Worm (Caenorhabditis elegans): Measurements from ENCODE around the gene ceh-90.

ceh-90 gene

ce11 chrX:14156913-14157312 is at the start of gene ceh-90:
TSS of gene ceh-90 (minus strand) at chrX:14157013.
- TF ChIP-seq ZK185.1 (tag; optimal IDR thresholded peaks at IDR 0.05; ENCODE audit: poor library complexity, severe bottlenecking), result no peak
- no peak for TF ChIP-seq ccch-3 (GFP tag; optimal IDR thresholded peaks at IDR 0.05)
- no peak for TF ChIP-seq ceh-91 (GFP tag; IDR thresholded peaks at IDR 0.05)
- TF ChIP-seq ceh-79 (tag; optimal IDR thresholded peaks at IDR 0.05), result no peak
- no peak for TF ChIP-seq let-526 (GFP tag; IDR thresholded peaks at IDR 0.05)
- no peak for TF ChIP-seq K11D2.4 (GFP tag; IDR thresholded peaks at IDR 0.05)
- TF ChIP-seq lin-35 (GFP tag; optimal IDR thresholded peaks at IDR 0.05), result no peak
- no peak for TF ChIP-seq cebp-2 (GFP tag; IDR thresholded peaks at IDR 0.05)
- TF ChIP-seq F49E8.2 (tag; optimal IDR thresholded peaks at IDR 0.05; ENCODE audit: insufficient read depth), result no peak
- TF ChIP-seq ztf-22 (GFP tag; optimal IDR thresholded peaks at IDR 0.05), result no peak
- no peak for TF ChIP-seq ceh-40 (GFP tag; IDR thresholded peaks at IDR 0.05)
- no peak for TF ChIP-seq mxl-1 (tag; optimal IDR thresholded peaks at IDR 0.05)
- no peak for TF ChIP-seq sea-2 (GFP tag; IDR thresholded peaks at IDR 0.05)

ce11 chrX:14206321-14206720 is 49.5 kb upstream of the ceh-90 start:
- TF ChIP-seq nfya-2 (GFP tag; IDR thresholded peaks at IDR 0.05) (no peak), nhr-80 (tag; optimal IDR thresholded peaks at IDR 0.05) (peak; percentile 66)

ce11 chrX:14194251-14194650 is 37.4 kb upstream of the ceh-90 start:
- TF ChIP-seq C06A6.2 (GFP tag; conservative IDR thresholded peaks at IDR 0.05) (no peak), nhr-80 (tag; optimal IDR thresholded peaks at IDR 0.05) (peak; percentile 58)

ce11 chrX:14186466-14186865 is 29.7 kb upstream of the ceh-90 start, which contains the start of gene ceh-36:
TSS of gene ceh-36 (minus strand) at chrX:14186566.
- TF ChIP-seq nfya-1 (tag; optimal IDR thresholded peaks at IDR 0.05; ENCODE audit: borderline replicate concordance, insufficient read depth) (no peak), egl-18 (GFP tag; IDR thresholded peaks at IDR 0.05) (no peak), somi-1 (GFP tag; optimal IDR thresholded peaks at IDR 0.05) (no peak), F39B2.1 (GFP tag; IDR thresholded peaks at IDR 0.05) (no peak), F57C9.4 (tag; optimal IDR thresholded peaks at IDR 0.05) (no peak), snpc-1.3 (tag; optimal IDR thresholded peaks at IDR 0.05; ENCODE audit: insufficient read depth) (no peak), madf-3 (GFP tag; IDR thresholded peaks at IDR 0.05) (no peak), D2030.7 (GFP tag; IDR thresholded peaks at IDR 0.05) (no peak), let-607 (tag; optimal IDR thresholded peaks at IDR 0.05) (no peak), cebp-1 (GFP tag; IDR thresholded peaks at IDR 0.05) (no peak), cebp-1 (tag; optimal IDR thresholded peaks at IDR 0.05) (no peak), rpc-1 (optimal IDR thresholded peaks at IDR 0.05) (no peak), rpc-1 (tag; optimal IDR thresholded peaks at IDR 0.05) (no peak)

ce11 chrX:14185631-14186030 is 28.8 kb upstream of the ceh-90 start:
- TF ChIP-seq ztf-25 (GFP tag; IDR thresholded peaks at IDR 0.05) (no peak), F22D6.2 (tag; optimal IDR thresholded peaks at IDR 0.05) (no peak), gei-17 (GFP tag; optimal IDR thresholded peaks at IDR 0.05) (no peak), T07F8.4 (tag; optimal IDR thresholded peaks at IDR 0.05) (no peak), nfya-1 (tag; optimal IDR thresholded peaks at IDR 0.05; ENCODE audit: borderline replicate concordance, insufficient read depth) (no peak), let-607 (tag; optimal IDR thresholded peaks at IDR 0.05) (no peak), madf-3 (GFP tag; IDR thresholded peaks at IDR 0.05) (no peak), let-526 (GFP tag; IDR thresholded peaks at IDR 0.05) (no peak), xnd-1 (tag; optimal IDR thresholded peaks at IDR 0.05) (no peak), atf-7 (tag; optimal IDR thresholded peaks at IDR 0.05) (no peak), him-1 (tag; optimal IDR thresholded peaks at IDR 0.05) (no peak), bed-1 (GFP tag; IDR thresholded peaks at IDR 0.05) (no peak), F10E7.11 (tag; optimal IDR thresholded peaks at IDR 0.05) (no peak), B0336.3 (GFP tag; IDR thresholded peaks at IDR 0.05) (no peak), T26A5.8 (tag; optimal IDR thresholded peaks at IDR 0.05) (no peak)

Measured in whole organism, young adult.